Worm (Caenorhabditis elegans) whole organism, late embryonic: ENCODE measurements around the gene F55C9.15.

ENCODE experiments used
- C08G9.2 ChIP-seq: sonication (generic microtip); optimal IDR thresholded peaks from 2 replicates; lab custom pipeline; 2016; ENCODE audit warnings: mild to moderate bottlenecking, missing genetic modification characterization, moderate library complexity, missing compliant biosample characterization
- C38D4.7 ChIP-seq: fragments of 200-800 bp; sonication (Bioruptor generic); optimal IDR thresholded peaks from 2 replicates; lab custom pipeline; 2018; ENCODE audit warnings: mild to moderate bottlenecking, missing genetic modification characterization, moderate library complexity, missing compliant biosample characterization
- K09A11.1 ChIP-seq: sonication (generic microtip); optimal IDR thresholded peaks from 2 replicates; lab custom pipeline; 2017; ENCODE audit warnings: antibody characterized with exemption, mild to moderate bottlenecking, missing genetic modification characterization, missing compliant biosample characterization; ENCODE audit not compliant: insufficient read depth
- ahr-1 ChIP-seq: sonication (generic microtip); optimal IDR thresholded peaks from 2 replicates; lab custom pipeline; 2016; ENCODE audit warnings: missing genetic modification characterization, missing compliant biosample characterization
- ceh-14 ChIP-seq: sonication (generic microtip); optimal IDR thresholded peaks from 2 replicates; lab custom pipeline; 2016; ENCODE audit warnings: missing genotype, missing genetic modification characterization, missing compliant biosample characterization
- ceh-19 ChIP-seq: fragments of 200-800 bp; sonication (Bioruptor generic); optimal IDR thresholded peaks from 2 replicates; lab custom pipeline; 2018; ENCODE audit warnings: mild to moderate bottlenecking, missing genetic modification characterization, missing compliant biosample characterization
- ceh-22 ChIP-seq: sonication (generic microtip); optimal IDR thresholded peaks from 2 replicates; lab custom pipeline; 2017; ENCODE audit warnings: missing biosample characterization, missing genetic modification characterization
- ceh-30 ChIP-seq: fragments of 150-350 bp; optimal IDR thresholded peaks from 2 replicates; lab custom pipeline; 2014; ENCODE audit warnings: missing biosample characterization, missing genetic modification characterization
- ceh-31 ChIP-seq: sonication (generic microtip); optimal IDR thresholded peaks from 2 replicates; lab custom pipeline; 2016; ENCODE audit warnings: missing genetic modification characterization, missing compliant biosample characterization
- ceh-34 ChIP-seq: sonication (generic microtip); optimal IDR thresholded peaks from 2 replicates; lab custom pipeline; 2016; ENCODE audit warnings: mild to moderate bottlenecking, missing genetic modification characterization, missing compliant biosample characterization
- ceh-45 ChIP-seq: fragments of 200-800 bp; sonication (Bioruptor generic); IDR thresholded peaks from 2 replicates; pipeline ENCODE4 v1.3.6; 2022; ENCODE audit warnings: missing genetic modification reagents, missing genetic modification characterization, missing compliant biosample characterization
- ceh-6 ChIP-seq: fragments of 200-800 bp; sonication (Bioruptor generic); optimal IDR thresholded peaks from 2 replicates; lab custom pipeline; 2018; ENCODE audit warnings: mild to moderate bottlenecking, missing genetic modification characterization, missing compliant biosample characterization
- ceh-9 ChIP-seq: sonication (generic microtip); optimal IDR thresholded peaks from 2 replicates; lab custom pipeline; 2016; ENCODE audit warnings: mild to moderate bottlenecking, missing genetic modification characterization, inconsistent platforms, missing compliant biosample characterization
- dmd-4 ChIP-seq: sonication (generic microtip); optimal IDR thresholded peaks from 2 replicates; lab custom pipeline; 2016; ENCODE audit warnings: borderline replicate concordance, missing genetic modification characterization, missing compliant biosample characterization
- elt-2 ChIP-seq: sonication (generic microtip); optimal IDR thresholded peaks from 2 replicates; lab custom pipeline; 2016; ENCODE audit warnings: missing genetic modification reagents, missing genetic modification characterization, missing compliant biosample characterization
- ets-4 ChIP-seq: sonication (generic microtip); optimal IDR thresholded peaks from 2 replicates; lab custom pipeline; 2016; ENCODE audit warnings: missing genetic modification characterization, missing compliant biosample characterization
- fkh-6 ChIP-seq: sonication (generic microtip); optimal IDR thresholded peaks from 2 replicates; lab custom pipeline; 2016; ENCODE audit warnings: missing genetic modification characterization, missing compliant biosample characterization
- gmeb-2 ChIP-seq: sonication (generic microtip); optimal IDR thresholded peaks from 2 replicates; lab custom pipeline; 2016; ENCODE audit warnings: missing genetic modification characterization, inconsistent platforms, missing compliant biosample characterization
- hlh-13 ChIP-seq: fragments of 200-800 bp; sonication (Bioruptor generic); optimal IDR thresholded peaks from 2 replicates; lab custom pipeline; 2018; ENCODE audit warnings: mild to moderate bottlenecking, missing genetic modification characterization, missing compliant biosample characterization
- hlh-15 ChIP-seq: sonication (generic microtip); optimal IDR thresholded peaks from 2 replicates; lab custom pipeline; 2016; ENCODE audit warnings: missing genetic modification characterization, missing compliant biosample characterization
- hlh-30 ChIP-seq: sonication (generic microtip); optimal IDR thresholded peaks from 2 replicates; lab custom pipeline; 2017; ENCODE audit warnings: antibody characterized with exemption, missing genetic modification characterization, missing compliant biosample characterization; ENCODE audit not compliant: insufficient read depth
- hlh-6 ChIP-seq: sonication (generic microtip); optimal IDR thresholded peaks from 2 replicates; lab custom pipeline; 2016; ENCODE audit warnings: missing genotype, missing genetic modification characterization, missing compliant biosample characterization
- mec-3 ChIP-seq: sonication (generic microtip); optimal IDR thresholded peaks from 2 replicates; lab custom pipeline; 2016; ENCODE audit warnings: borderline replicate concordance, missing genetic modification characterization, missing compliant biosample characterization
- nfya-1 ChIP-seq: sonication (generic microtip); optimal IDR thresholded peaks from 2 replicates; lab custom pipeline; 2017; ENCODE audit warnings: missing genetic modification characterization, mild to moderate bottlenecking, missing compliant biosample characterization, antibody characterized with exemption, moderate library complexity
- nhr-11 ChIP-seq: fragments of 150-350 bp; optimal IDR thresholded peaks from 2 replicates; lab custom pipeline; 2014; ENCODE audit warnings: missing biosample characterization, missing genetic modification characterization
- nhr-232 ChIP-seq: sonication (generic microtip); optimal IDR thresholded peaks from 2 replicates; lab custom pipeline; 2016; ENCODE audit warnings: missing genetic modification characterization, missing compliant biosample characterization
- npax-4 ChIP-seq: sonication (generic microtip); optimal IDR thresholded peaks from 2 replicates; lab custom pipeline; 2016; ENCODE audit warnings: missing genetic modification characterization, missing compliant biosample characterization
- odd-2 ChIP-seq: sonication (generic microtip); optimal IDR thresholded peaks from 2 replicates; lab custom pipeline; 2017; ENCODE audit warnings: antibody characterized with exemption, mild to moderate bottlenecking, missing genetic modification characterization, missing compliant biosample characterization
- pat-9 ChIP-seq: fragments of 200-800 bp; sonication (Bioruptor generic); optimal IDR thresholded peaks from 2 replicates; lab custom pipeline; 2018; ENCODE audit warnings: mild to moderate bottlenecking, missing genetic modification characterization, moderate library complexity, missing compliant biosample characterization
- pax-1 ChIP-seq: fragments of 150-350 bp; optimal IDR thresholded peaks from 2 replicates; lab custom pipeline; 2014; ENCODE audit warnings: missing biosample characterization, missing genetic modification characterization
- pqm-1 ChIP-seq: sonication (generic microtip); optimal IDR thresholded peaks from 2 replicates; lab custom pipeline; 2016; ENCODE audit warnings: missing genetic modification characterization, missing compliant biosample characterization
- pros-1 ChIP-seq: fragments of 150-350 bp; optimal IDR thresholded peaks from 2 replicates; lab custom pipeline; 2014; ENCODE audit warnings: missing biosample characterization, missing genetic modification reagents, missing genetic modification characterization
- ref-2 ChIP-seq: sonication (generic microtip); optimal IDR thresholded peaks from 2 replicates; lab custom pipeline; 2016; ENCODE audit warnings: missing genetic modification characterization, missing compliant biosample characterization
- sox-2 ChIP-seq: fragments of 200-800 bp; sonication (Bioruptor generic); IDR thresholded peaks from 2 replicates; pipeline ENCODE4 v1.3.6; 2022; ENCODE audit warnings: missing genetic modification reagents, missing genetic modification characterization, missing compliant biosample characterization
- sox-4 ChIP-seq: sonication (generic microtip); optimal IDR thresholded peaks from 2 replicates; lab custom pipeline; 2017; ENCODE audit warnings: mild to moderate bottlenecking, missing genetic modification characterization, inconsistent platforms, missing compliant biosample characterization
- syd-9 ChIP-seq: sonication (generic microtip); optimal IDR thresholded peaks from 2 replicates; lab custom pipeline; 2016; ENCODE audit warnings: mild to moderate bottlenecking, missing genetic modification characterization, moderate library complexity, missing compliant biosample characterization
- tbx-2 ChIP-seq: sonication (generic microtip); optimal IDR thresholded peaks from 2 replicates; lab custom pipeline; 2016; ENCODE audit warnings: missing genetic modification characterization, missing compliant biosample characterization
- tbx-7 ChIP-seq: sonication (generic microtip); optimal IDR thresholded peaks from 2 replicates; lab custom pipeline; 2016; ENCODE audit warnings: missing genotype, missing genetic modification characterization, missing compliant biosample characterization
- unc-42 ChIP-seq: sonication (generic microtip); optimal IDR thresholded peaks from 2 replicates; lab custom pipeline; 2016; ENCODE audit warnings: missing genotype, missing genetic modification characterization, missing compliant biosample characterization
- zip-5 ChIP-seq: sonication (generic microtip); optimal IDR thresholded peaks from 2 replicates; lab custom pipeline; 2016; ENCODE audit warnings: missing genetic modification characterization, missing compliant biosample characterization
- ztf-16 ChIP-seq: sonication (generic microtip); optimal IDR thresholded peaks from 2 replicates; lab custom pipeline; 2017; ENCODE audit warnings: missing genetic modification characterization, missing compliant biosample characterization

Gene F55C9.15

ce11 chrV:19288073-19288805 is 18.6 kb downstream of the F55C9.15 start, which contains the start of the genes F55C9.3 and fbxb-57:
Gene F55C9.3, minus strand, starts transcription at chrV:19288173.
Gene fbxb-57, plus strand, starts transcription at chrV:19288755.
- TF ChIP-seq ref-2 (no peak), ceh-19 (GFP tag; lab: Kevin White, UChicago) (no peak), ztf-16 (tag; lab: Kevin White, UChicago) (no peak), elt-2 (tag; lab: Kevin White, UChicago) (no peak), unc-42 (tag; lab: Kevin White, UChicago) (no peak), odd-2 (no peak), gmeb-2 (tag; lab: Kevin White, UChicago) (no peak), dmd-4 (tag; lab: Kevin White, UChicago) (no peak), C08G9.2 (no peak), sox-2 (GFP tag; lab: Robert Waterston, UW) (no peak), pat-9 (no peak), ceh-6 (GFP tag; lab: Kevin White, UChicago) (no peak), syd-9 (tag; lab: Kevin White, UChicago) (no peak), fkh-6 (no peak)

DNA sequence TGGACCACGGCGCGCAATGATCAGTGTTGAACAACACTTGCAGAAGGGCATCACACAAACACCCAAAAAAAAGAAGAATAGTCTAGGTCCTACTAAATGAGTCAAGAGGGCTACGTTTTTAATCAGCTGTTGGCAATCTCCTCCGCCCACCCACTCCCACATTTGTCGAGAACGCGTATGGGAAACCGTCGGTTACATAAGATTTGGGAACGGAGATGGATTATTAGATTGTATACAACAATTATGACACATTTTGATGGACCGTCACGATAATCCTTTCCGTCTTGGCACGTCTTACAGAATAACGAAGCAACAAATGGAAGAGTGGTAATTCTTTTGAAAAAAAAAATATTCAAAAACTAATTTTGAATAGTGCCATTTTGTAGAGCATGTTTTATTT is 20.9 kb downstream of the F55C9.15 start:
- TF ChIP-seq ceh-45 (GFP tag; lab: Robert Waterston, UW) (no peak), pros-1 (no peak), hlh-6 (tag; lab: Kevin White, UChicago) (no peak), hlh-30 (tag; lab: Kevin White, UChicago) (no peak), npax-4 (tag; lab: Kevin White, UChicago) (no peak), hlh-15 (no peak), hlh-13 (GFP tag; lab: Kevin White, UChicago) (no peak)

- TF ChIP-seq zip-5 (tag; lab: Kevin White, UChicago) (no peak), ceh-9 (no peak), sox-2 (GFP tag; lab: Robert Waterston, UW) (no peak), ceh-22 (tag; lab: Kevin White, UChicago) (no peak), C38D4.7 (GFP tag; lab: Kevin White, UChicago) (no peak), ceh-34 (tag; lab: Kevin White, UChicago) (no peak), ceh-14 (tag; lab: Kevin White, UChicago) (no peak), sox-4 (tag; lab: Kevin White, UChicago) (no peak), K09A11.1 (tag; lab: Kevin White, UChicago) (no peak), syd-9 (tag; lab: Kevin White, UChicago) (no peak), mec-3 (no peak), hlh-30 (tag; lab: Kevin White, UChicago) (no peak), ceh-31 (tag; lab: Kevin White, UChicago) (no peak), ceh-45 (GFP tag; lab: Robert Waterston, UW) (no peak), nfya-1 (no peak), fkh-6 (no peak), ceh-30 (tag; lab: Kevin White, UChicago) (no peak)
- TF ChIP-seq, all 69 proteins: peak for 0
Observed at ce11 chrV:19282314-19282713, 24.5 kb downstream of the F55C9.15 start, which contains the start of gene fbxb-117. Gene fbxb-117, plus strand, starts transcription at chrV:19282614.

ce11 chrV:19279888-19280287 is 26.9 kb downstream of the F55C9.15 start, which contains the start of gene F21D9.8:
Gene F21D9.8, minus strand, starts transcription at chrV:19279988.
- no peak for TF ChIP-seq hlh-13 (GFP tag; lab: Kevin White, UChicago)
- TF ChIP-seq tbx-7 (tag; lab: Kevin White, UChicago): no peak
- TF ChIP-seq tbx-2 (tag; lab: Kevin White, UChicago): no peak
- TF ChIP-seq ceh-14 (tag; lab: Kevin White, UChicago): no peak
- TF ChIP-seq pqm-1: no peak
- TF ChIP-seq K09A11.1 (tag; lab: Kevin White, UChicago): no peak
- TF ChIP-seq sox-4 (tag; lab: Kevin White, UChicago): no peak
- no peak for TF ChIP-seq syd-9 (tag; lab: Kevin White, UChicago)
- no peak for TF ChIP-seq pax-1 (tag; lab: Kevin White, UChicago)
- no peak for TF ChIP-seq mec-3
- TF ChIP-seq ahr-1 (tag; lab: Kevin White, UChicago): no peak
- no peak for TF ChIP-seq ets-4 (tag; lab: Kevin White, UChicago)
- no peak for TF ChIP-seq nhr-232 (tag; lab: Kevin White, UChicago)
- no peak for TF ChIP-seq nhr-11 (tag; lab: Kevin White, UChicago)
